Worm (Caenorhabditis elegans) whole organism, midembryonic: ENCODE measurements around the gene T13C2.2.

Source experiments
- cog-1 ChIP-seq: sonication (generic microtip); optimal IDR thresholded peaks from 2 replicates; lab custom pipeline; 2016; ENCODE audit warnings: missing genetic modification characterization, missing compliant biosample characterization
- med-1 ChIP-seq: sonication (generic microtip); optimal IDR thresholded peaks from 2 replicates; lab custom pipeline; 2017; ENCODE audit warnings: missing genetic modification characterization, mild to moderate bottlenecking, missing compliant biosample characterization, antibody characterized with exemption, missing genetic modification reagents; ENCODE audit not compliant: insufficient read depth
- ref-1 ChIP-seq: fragments of 200-800 bp; sonication (Bioruptor generic); conservative IDR thresholded peaks from 2 replicates; pipeline ENCODE4 v1.3.6; 2022; ENCODE audit warnings: missing genetic modification reagents, missing genetic modification characterization, missing compliant biosample characterization
- tab-1 ChIP-seq: fragments of 200-800 bp; sonication (Bioruptor generic); IDR thresholded peaks from 2 replicates; pipeline ENCODE4 v1.3.6; 2022; ENCODE audit warnings: missing genetic modification characterization, missing compliant biosample characterization
- ztf-23 ChIP-seq: fragments of 200-800 bp; sonication (Bioruptor generic); IDR thresholded peaks from 2 replicates; pipeline ENCODE4 v1.3.6; 2022; ENCODE audit warnings: missing genetic modification reagents, missing genetic modification characterization, missing compliant biosample characterization

ce11 chrII:6838977-6839376 is 47.0 kb downstream of the T13C2.2 start:
- no peak for TF ChIP-seq med-1 (GFP tag; lab: Kevin White, UChicago)
- no peak for TF ChIP-seq ztf-23 (GFP tag; lab: Robert Waterston, UW)
- no peak for TF ChIP-seq cog-1 (tag; lab: Kevin White, UChicago)
- no peak for TF ChIP-seq tab-1 (GFP tag; lab: Robert Waterston, UW)
- no peak for TF ChIP-seq ref-1 (GFP tag; lab: Robert Waterston, UW)
